Worm (Caenorhabditis elegans) whole organism, young adult: ENCODE measurements around the gene Y22D7AL.15.

Experiments
- B0261.1 ChIP-seq: sonication (generic microtip); optimal IDR thresholded peaks from 2 replicates; lab custom pipeline; 2016; ENCODE audit warnings: mild to moderate bottlenecking, missing genetic modification characterization, moderate library complexity, missing compliant biosample characterization
- B0336.3 ChIP-seq: fragments of 200-800 bp; sonication (Bioruptor generic); IDR thresholded peaks from 2 replicates; pipeline ENCODE4 v1.3.6; 2022; ENCODE audit warnings: missing genetic modification characterization, missing compliant biosample characterization
- C17E4.6 ChIP-seq: fragments of 200-800 bp; sonication (Bioruptor generic); IDR thresholded peaks from 2 replicates; pipeline ENCODE4 v1.3.6; 2022; ENCODE audit warnings: missing genetic modification reagents, missing genetic modification characterization, missing compliant biosample characterization
- F23B12.7 ChIP-seq: sonication (generic microtip); optimal IDR thresholded peaks from 2 replicates; lab custom pipeline; 2017; ENCODE audit warnings: missing genetic modification characterization, mild to moderate bottlenecking, missing compliant biosample characterization, antibody characterized with exemption, moderate library complexity; ENCODE audit not compliant: insufficient read depth
- F37B4.10 ChIP-seq: fragments of 200-800 bp; sonication (Bioruptor generic); IDR thresholded peaks from 2 replicates; pipeline ENCODE4 v1.3.6; 2022; ENCODE audit warnings: missing genetic modification characterization, missing compliant biosample characterization
- F49E8.2 ChIP-seq: sonication (generic microtip); optimal IDR thresholded peaks from 3 replicates; lab custom pipeline; 2017; ENCODE audit warnings: missing genetic modification characterization, mild to moderate bottlenecking, missing compliant biosample characterization, antibody characterized with exemption, moderate library complexity; ENCODE audit not compliant: insufficient read depth
- F55B11.4 ChIP-seq: sonication (generic microtip); optimal IDR thresholded peaks from 2 replicates; lab custom pipeline; 2016; ENCODE audit warnings: missing compliant biosample characterization, missing genetic modification characterization, borderline replicate concordance; ENCODE audit not compliant: insufficient read depth
- Y79H2A.3 ChIP-seq: fragments of 200-800 bp; sonication (Bioruptor generic); conservative IDR thresholded peaks from 2 replicates; pipeline ENCODE4 v1.3.6; 2022; ENCODE audit warnings: missing genetic modification reagents, missing genetic modification characterization, missing compliant biosample characterization
- ama-1 ChIP-seq, 3 experiments: fragments of 150-350 bp in 1 of 3; sonication (generic microtip) in 2 of 3; optimal IDR thresholded peaks; 2 replicates each; lab custom pipeline; 2014 to 2018; ENCODE audit warnings: missing biosample characterization in 2 of 3, missing genetic modification characterization in 2 of 3, missing genetic modification reagents in 2 of 3
- aptf-3 ChIP-seq: fragments of 200-800 bp; sonication (Bioruptor generic); IDR thresholded peaks from 2 replicates; pipeline ENCODE4 v1.3.6; 2022; ENCODE audit warnings: missing genetic modification characterization, missing compliant biosample characterization
- atf-7 ChIP-seq: sonication (generic microtip); optimal IDR thresholded peaks from 2 replicates; lab custom pipeline; 2017; ENCODE audit warnings: mild to moderate bottlenecking, missing genetic modification characterization, missing compliant biosample characterization
- attf-6 ChIP-seq: fragments of 200-800 bp; sonication (Bioruptor generic); IDR thresholded peaks from 2 replicates; pipeline ENCODE4 v1.3.6; 2022; ENCODE audit warnings: missing genetic modification reagents, missing genetic modification characterization, missing compliant biosample characterization
- bed-1 ChIP-seq: fragments of 200-800 bp; sonication (Bioruptor generic); IDR thresholded peaks from 2 replicates; pipeline ENCODE4 v1.3.6; 2022; ENCODE audit warnings: missing genetic modification reagents, missing genetic modification characterization, missing compliant biosample characterization
- bed-2 ChIP-seq: fragments of 200-800 bp; sonication (Bioruptor generic); IDR thresholded peaks from 2 replicates; pipeline ENCODE4 v1.3.6; 2022; ENCODE audit warnings: missing genetic modification reagents, missing genetic modification characterization, missing compliant biosample characterization
- dpff-1 ChIP-seq: sonication (generic microtip); optimal IDR thresholded peaks from 2 replicates; lab custom pipeline; 2017; ENCODE audit warnings: mild to moderate bottlenecking, missing genetic modification characterization, missing compliant biosample characterization
- egrh-3 ChIP-seq: fragments of 200-800 bp; sonication (Bioruptor generic); IDR thresholded peaks from 2 replicates; pipeline ENCODE4 v1.3.6; 2022; ENCODE audit warnings: missing genetic modification reagents, missing genetic modification characterization, missing compliant biosample characterization
- ekl-4 ChIP-seq: fragments of 200-800 bp; sonication (Bioruptor generic); IDR thresholded peaks from 2 replicates; pipeline ENCODE4 v1.3.6; 2022; ENCODE audit warnings: missing genetic modification reagents, missing genetic modification characterization, missing compliant biosample characterization
- ets-4 ChIP-seq: fragments of 200-800 bp; sonication (Bioruptor generic); optimal IDR thresholded peaks from 2 replicates; lab custom pipeline; 2018; ENCODE audit warnings: mild to moderate bottlenecking, missing genetic modification characterization, missing compliant biosample characterization
- fkh-3 ChIP-seq: sonication (generic microtip); optimal IDR thresholded peaks from 2 replicates; lab custom pipeline; 2016; ENCODE audit warnings: mild to moderate bottlenecking, missing genetic modification characterization, missing compliant biosample characterization
- gei-17 ChIP-seq: fragments of 200-800 bp; sonication (Bioruptor generic); optimal IDR thresholded peaks from 2 replicates; lab custom pipeline; 2018; ENCODE audit warnings: mild to moderate bottlenecking, missing genetic modification characterization, missing compliant biosample characterization
- him-1 ChIP-seq: sonication (generic microtip); optimal IDR thresholded peaks from 2 replicates; lab custom pipeline; 2016; ENCODE audit warnings: missing genotype, missing genetic modification reagents, missing genetic modification characterization, missing compliant biosample characterization
- hlh-26 ChIP-seq: fragments of 200-800 bp; sonication (Bioruptor generic); conservative IDR thresholded peaks from 2 replicates; pipeline ENCODE4 v1.3.6; 2022; ENCODE audit warnings: missing genetic modification reagents, missing genetic modification characterization, missing compliant biosample characterization
- hmg-20 ChIP-seq: fragments of 200-800 bp; sonication (Bioruptor generic); IDR thresholded peaks from 2 replicates; pipeline ENCODE4 v1.3.6; 2022; ENCODE audit warnings: missing genetic modification reagents, missing genetic modification characterization, missing compliant biosample characterization
- hrde-1 ChIP-seq: sonication (generic microtip); optimal IDR thresholded peaks from 2 replicates; lab custom pipeline; 2016; ENCODE audit warnings: missing genetic modification characterization, mild to moderate bottlenecking, missing compliant biosample characterization, moderate library complexity, missing genotype, missing genetic modification reagents, borderline replicate concordance
- let-607 ChIP-seq, 2 experiments: fragments of 200-800 bp in 1 of 2; sonication (Bioruptor generic) in 1 of 2; sonication (generic microtip) in 1 of 2; optimal IDR thresholded peaks; 2 replicates each; lab custom pipeline; 2016 to 2018; ENCODE audit warnings: mild to moderate bottlenecking in 2 of 2, missing compliant biosample characterization in 2 of 2, missing genetic modification characterization in 2 of 2, moderate library complexity in 2 of 2, missing genotype in 1 of 2
- madf-10 ChIP-seq: sonication (generic microtip); optimal IDR thresholded peaks from 2 replicates; lab custom pipeline; 2016; ENCODE audit warnings: mild to moderate bottlenecking, missing genetic modification characterization, missing compliant biosample characterization
- madf-6 ChIP-seq: fragments of 200-800 bp; sonication (Bioruptor generic); IDR thresholded peaks from 2 replicates; pipeline ENCODE4 v1.3.6; 2022; ENCODE audit warnings: missing genetic modification reagents, missing genetic modification characterization, missing compliant biosample characterization
- madf-8 ChIP-seq: fragments of 200-800 bp; sonication (Bioruptor generic); conservative IDR thresholded peaks from 2 replicates; pipeline ENCODE4 v1.3.6; 2022; ENCODE audit warnings: missing genetic modification reagents, missing genetic modification characterization, missing compliant biosample characterization
- mcd-1 ChIP-seq: fragments of 200-800 bp; sonication (Bioruptor generic); IDR thresholded peaks from 2 replicates; pipeline ENCODE4 v1.3.6; 2022; ENCODE audit warnings: missing genetic modification reagents, missing genetic modification characterization, missing compliant biosample characterization
- mes-4 ChIP-seq: sonication (generic microtip); optimal IDR thresholded peaks from 2 replicates; lab custom pipeline; 2016; ENCODE audit warnings: missing genotype, missing genetic modification characterization, missing compliant biosample characterization
- mxl-1 ChIP-seq: sonication (generic microtip); optimal IDR thresholded peaks from 2 replicates; lab custom pipeline; 2016; ENCODE audit warnings: missing genetic modification characterization, missing compliant biosample characterization
- nhr-120 ChIP-seq: fragments of 200-800 bp; sonication (Bioruptor generic); IDR thresholded peaks from 2 replicates; pipeline ENCODE4 v1.3.6; 2022; ENCODE audit warnings: missing genetic modification characterization, missing compliant biosample characterization
- nhr-80 ChIP-seq: sonication (generic microtip); optimal IDR thresholded peaks from 2 replicates; lab custom pipeline; 2016; ENCODE audit warnings: missing genetic modification characterization, missing compliant biosample characterization
- repo-1 ChIP-seq: sonication (generic microtip); optimal IDR thresholded peaks from 2 replicates; lab custom pipeline; 2017; ENCODE audit warnings: mild to moderate bottlenecking, missing genetic modification characterization, missing compliant biosample characterization
- sea-2 ChIP-seq: fragments of 200-800 bp; sonication (Bioruptor generic); IDR thresholded peaks from 2 replicates; pipeline ENCODE4 v1.3.6; 2022; ENCODE audit warnings: missing genetic modification characterization, missing compliant biosample characterization
- somi-1 ChIP-seq: fragments of 200-800 bp; sonication (Bioruptor generic); optimal IDR thresholded peaks from 2 replicates; lab custom pipeline; 2018; ENCODE audit warnings: mild to moderate bottlenecking, missing genetic modification characterization, missing compliant biosample characterization
- tlf-1 ChIP-seq: fragments of 200-800 bp; sonication (Bioruptor generic); optimal IDR thresholded peaks from 2 replicates; lab custom pipeline; 2018; ENCODE audit warnings: mild to moderate bottlenecking, missing genetic modification characterization, missing compliant biosample characterization
- unc-62 ChIP-seq: fragments of 150-350 bp; optimal IDR thresholded peaks from 2 replicates; lab custom pipeline; 2014; ENCODE audit warnings: missing biosample characterization, missing genetic modification reagents, missing genetic modification characterization
- xnd-1 ChIP-seq: sonication (generic microtip); optimal IDR thresholded peaks from 2 replicates; lab custom pipeline; 2016; ENCODE audit warnings: missing genotype, missing genetic modification reagents, missing genetic modification characterization, missing compliant biosample characterization
- zfh-2 ChIP-seq: fragments of 200-800 bp; sonication (Bioruptor generic); conservative IDR thresholded peaks from 2 replicates; pipeline ENCODE4 v1.3.6; 2022; ENCODE audit warnings: missing genetic modification reagents, missing genetic modification characterization, missing compliant biosample characterization
- ztf-22 ChIP-seq: fragments of 200-800 bp; sonication (Bioruptor generic); optimal IDR thresholded peaks from 2 replicates; lab custom pipeline; 2018; ENCODE audit warnings: mild to moderate bottlenecking, missing genetic modification characterization, moderate library complexity, missing compliant biosample characterization
- ztf-25 ChIP-seq: fragments of 200-800 bp; sonication (Bioruptor generic); IDR thresholded peaks from 2 replicates; pipeline ENCODE4 v1.3.6; 2022; ENCODE audit warnings: missing genetic modification reagents, missing genetic modification characterization, missing compliant biosample characterization
- ztf-26 ChIP-seq: sonication (generic microtip); optimal IDR thresholded peaks from 2 replicates; lab custom pipeline; 2017; ENCODE audit warnings: missing genetic modification characterization, missing compliant biosample characterization

Y22D7AL.15 gene

DNA sequence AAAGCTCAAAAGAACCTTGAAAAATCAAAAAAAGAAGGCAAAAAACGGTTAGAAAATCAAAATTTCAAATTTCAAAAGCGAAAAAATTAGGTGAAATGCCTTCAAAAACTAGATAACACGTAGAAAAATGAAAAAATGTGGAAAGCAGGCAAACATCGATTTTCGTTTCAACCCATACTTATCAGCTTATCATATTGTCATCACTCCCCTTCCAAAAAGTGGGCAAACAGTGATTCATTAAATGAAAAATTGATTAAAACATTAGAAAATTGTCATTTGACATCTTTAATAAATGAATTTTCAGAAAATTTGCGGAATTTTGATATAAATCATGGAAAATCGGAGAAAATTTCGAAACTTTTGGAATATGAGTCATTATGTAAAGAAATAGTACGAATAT, 1.4 kb upstream of the Y22D7AL.15 start:
- peak; percentile 40 for TF ChIP-seq nhr-80 (tag; lab: Kevin White, UChicago)
- no peak for TF ChIP-seq F55B11.4 (tag; lab: Kevin White, UChicago)

DNA sequence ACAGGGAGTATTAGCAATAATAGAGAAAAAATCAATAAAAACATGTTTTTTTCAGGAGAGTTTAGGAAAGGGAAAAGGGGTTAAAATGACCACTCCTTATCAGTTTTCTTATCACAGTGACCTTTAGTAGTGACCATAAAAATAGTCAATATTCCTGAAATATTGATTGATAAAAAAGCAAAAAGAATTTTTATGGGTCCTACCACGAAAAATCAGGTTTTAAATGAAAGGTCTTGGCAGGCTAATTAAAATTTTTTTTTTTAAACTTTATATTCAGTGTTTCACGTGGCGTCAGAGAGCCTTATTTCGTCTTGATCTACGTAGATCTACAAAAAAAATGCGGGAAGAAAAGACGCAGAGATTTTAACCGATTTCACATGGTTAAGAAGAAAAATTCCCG, 2.3 kb downstream of the Y22D7AL.15 start, which contains the start of gene cht-4:
Gene cht-4 (minus strand): TSS at position 101 of the 400 bp plus-strand sequence.
- no peak for TF ChIP-seq let-607 (tag; optimal IDR thresholded peaks at IDR 0.05; lab: Kevin White, UChicago)
- no peak for TF ChIP-seq atf-7 (tag; lab: Kevin White, UChicago)
- no peak for TF ChIP-seq tlf-1 (GFP tag; lab: Kevin White, UChicago)
- TF ChIP-seq attf-6: no peak
- TF ChIP-seq madf-6 (GFP tag; lab: Robert Waterston, UW): no peak
- TF ChIP-seq ekl-4 (GFP tag; lab: Robert Waterston, UW): no peak
- TF ChIP-seq hrde-1 (tag; lab: Kevin White, UChicago): no peak
- TF ChIP-seq xnd-1 (tag; lab: Kevin White, UChicago): no peak
- no peak for TF ChIP-seq aptf-3 (GFP tag; lab: Robert Waterston, UW)
- TF ChIP-seq F23B12.7 (tag; lab: Kevin White, UChicago): no peak
- TF ChIP-seq hlh-26 (GFP tag; lab: Robert Waterston, UW): no peak
- no peak for TF ChIP-seq unc-62 (GFP tag; lab: Kevin White, UChicago)
- TF ChIP-seq mcd-1 (GFP tag; lab: Robert Waterston, UW): no peak
- TF ChIP-seq, all 124 proteins: peak for 0

DNA sequence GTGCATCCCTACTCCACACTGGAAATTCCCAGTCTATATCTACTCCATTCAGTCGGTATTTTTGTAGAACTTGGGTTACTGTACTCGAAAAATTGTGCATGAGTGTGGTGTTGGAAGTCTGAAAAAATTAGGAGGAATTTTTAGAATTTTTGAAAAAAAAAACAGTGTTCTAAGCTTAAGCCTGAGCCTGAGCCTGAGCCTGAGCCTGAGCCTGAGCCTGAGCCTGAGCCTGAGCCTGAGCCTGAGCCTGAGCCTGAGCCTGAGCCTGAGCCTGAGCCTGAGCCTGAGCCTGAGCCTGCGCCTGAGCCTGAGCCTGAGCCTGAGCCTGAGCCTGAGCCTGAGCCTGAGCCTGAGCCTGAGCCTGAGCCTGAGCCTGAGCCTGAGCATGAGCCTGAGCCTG, 3.4 kb downstream of the Y22D7AL.15 start:
- TF ChIP-seq egrh-3 (GFP tag; lab: Robert Waterston, UW): peak; percentile 91

DNA sequence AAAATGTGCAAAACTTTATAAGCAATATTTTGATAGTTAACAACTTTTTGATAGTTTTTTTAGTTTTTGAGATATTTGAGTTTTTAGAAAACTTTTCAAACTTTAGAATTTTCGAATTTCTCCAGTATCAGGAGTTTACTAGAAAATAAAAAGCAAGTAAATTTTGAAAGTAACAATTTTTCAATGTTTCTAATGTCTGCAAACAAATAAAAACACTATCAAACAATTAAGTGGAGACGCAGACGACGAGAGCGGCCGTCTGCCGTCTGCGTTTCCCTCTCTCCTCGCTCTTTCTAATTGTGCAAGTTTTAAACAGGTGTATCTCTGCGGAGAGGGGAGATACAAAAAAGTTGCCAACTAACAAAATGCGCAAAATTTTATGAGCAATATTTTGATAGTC, 6.7 kb downstream of the Y22D7AL.15 start:
- TF ChIP-seq sea-2 (GFP tag; lab: Robert Waterston, UW) (no peak), F37B4.10 (GFP tag; lab: Robert Waterston, UW) (no peak), nhr-120 (GFP tag; lab: Robert Waterston, UW) (no peak), ekl-4 (GFP tag; lab: Robert Waterston, UW) (no peak), madf-8 (GFP tag; lab: Robert Waterston, UW) (no peak), dpff-1 (no peak), ama-1 (optimal IDR thresholded peaks at IDR 0.05; lab: Kevin White, UChicago) (no peak), ama-1 (GFP tag; optimal IDR thresholded peaks at IDR 0.05; lab: Kevin White, UChicago) (no peak), ztf-25 (GFP tag; lab: Robert Waterston, UW) (no peak), mxl-1 (tag; lab: Kevin White, UChicago) (no peak), him-1 (tag; lab: Kevin White, UChicago) (no peak), B0336.3 (GFP tag; lab: Robert Waterston, UW) (no peak), repo-1 (tag; lab: Kevin White, UChicago) (no peak), Y79H2A.3 (GFP tag; lab: Robert Waterston, UW) (no peak), B0261.1 (tag; lab: Kevin White, UChicago) (no peak), ztf-26 (no peak), F49E8.2 (no peak), somi-1 (GFP tag; lab: Kevin White, UChicago) (no peak), aptf-3 (GFP tag; lab: Robert Waterston, UW) (no peak)

ce11 chrIII:1652181-1652580, 7.5 kb downstream of the Y22D7AL.15 start, which contains the start of gene Y22D7AL.1:
Gene Y22D7AL.1 (plus strand): TSS chrIII:1652481.
- TF ChIP-seq hmg-20 (GFP tag; lab: Robert Waterston, UW) (no peak), C17E4.6 (GFP tag; lab: Robert Waterston, UW) (no peak), attf-6 (no peak), mes-4 (no peak), ztf-22 (GFP tag; lab: Kevin White, UChicago) (no peak), madf-10 (tag; lab: Kevin White, UChicago) (no peak), B0336.3 (GFP tag; lab: Robert Waterston, UW) (no peak), ets-4 (GFP tag; lab: Kevin White, UChicago) (no peak), fkh-3 (tag; lab: Kevin White, UChicago) (no peak), gei-17 (no peak), bed-2 (GFP tag; lab: Robert Waterston, UW) (no peak), bed-1 (GFP tag; lab: Robert Waterston, UW) (no peak), zfh-2 (GFP tag; lab: Robert Waterston, UW) (no peak), mxl-1 (tag; lab: Kevin White, UChicago) (no peak)
